Fruit fly (Drosophila melanogaster): Measurements from ENCODE around the gene Pfdn1.

Pfdn1 gene

dm6 chr2L:6045484-6045883 is 23.4 kb upstream of the Pfdn1 start:
- no peak for TF ChIP-seq psq (optimal IDR thresholded peaks at IDR 0.05)

dm6 chr2L:6045972-6046718 is 22.7 kb upstream of the Pfdn1 start, which contains the start of gene Pfas:
TSS of gene Pfas (minus strand) at chr2L:6046050.
- no peak for TF ChIP-seq EcR (GFP tag; optimal IDR thresholded peaks at IDR 0.05)

dm6 chr2L:6046865-6047264 is 22.0 kb upstream of the Pfdn1 start:
- TF ChIP-seq Dll (optimal IDR thresholded peaks at IDR 0.05) (no peak), psq (optimal IDR thresholded peaks at IDR 0.05) (no peak), usp (GFP tag; optimal IDR thresholded peaks at IDR 0.05) (no peak)

dm6 chr2L:6047528-6048160 is 21.2 kb upstream of the Pfdn1 start, which contains the start of gene IPIP:
TSS of gene IPIP (plus strand) at chr2L:6048002.
- TF ChIP-seq Dll (optimal IDR thresholded peaks at IDR 0.05) (no peak), EcR (GFP tag; optimal IDR thresholded peaks at IDR 0.05) (no peak)

dm6 chr2L:6048542-6048941 is 20.3 kb upstream of the Pfdn1 start, which contains the start of the genes CG34179 and slmo:
TSS of gene CG34179 (minus strand) at chr2L:6048706.
TSS of gene slmo (minus strand) at chr2L:6048706.
- TF ChIP-seq pan (optimal IDR thresholded peaks at IDR 0.05) (no peak), Dll (optimal IDR thresholded peaks at IDR 0.05) (no peak), EcR (GFP tag; optimal IDR thresholded peaks at IDR 0.05) (no peak), psq (optimal IDR thresholded peaks at IDR 0.05) (no peak), CG8478 (optimal IDR thresholded peaks at IDR 0.05) (no peak), usp (GFP tag; optimal IDR thresholded peaks at IDR 0.05) (no peak)

dm6 chr2L:6050575-6050974 is 18.3 kb upstream of the Pfdn1 start, which contains the start of gene CG9135:
TSS of gene CG9135 (plus strand) at chr2L:6050800.
- TF ChIP-seq psq (optimal IDR thresholded peaks at IDR 0.05) (no peak), EcR (GFP tag; optimal IDR thresholded peaks at IDR 0.05) (no peak), pan (optimal IDR thresholded peaks at IDR 0.05) (no peak), usp (GFP tag; optimal IDR thresholded peaks at IDR 0.05) (no peak), CG8478 (optimal IDR thresholded peaks at IDR 0.05) (no peak), Dll (optimal IDR thresholded peaks at IDR 0.05) (no peak)

- TF ChIP-seq Dll (optimal IDR thresholded peaks at IDR 0.05), result no peak
Measured at dm6 chr2L:6051212-6051621, 17.7 kb upstream of the Pfdn1 start.

- TF ChIP-seq pan (optimal IDR thresholded peaks at IDR 0.05), result no peak
- no peak for TF ChIP-seq psq (optimal IDR thresholded peaks at IDR 0.05)
- no peak for TF ChIP-seq EcR (GFP tag; optimal IDR thresholded peaks at IDR 0.05)
- no peak for TF ChIP-seq Dll (optimal IDR thresholded peaks at IDR 0.05)
- TF ChIP-seq CG8478 (optimal IDR thresholded peaks at IDR 0.05), result no peak
- no peak for TF ChIP-seq usp (GFP tag; optimal IDR thresholded peaks at IDR 0.05)
Measured at dm6 chr2L:6053874-6054469, 14.9 kb upstream of the Pfdn1 start, which contains the start of gene CG13995. TSS of gene CG13995 (plus strand) at chr2L:6054302.

- TF ChIP-seq CG8478 (optimal IDR thresholded peaks at IDR 0.05), result no peak
- no peak for TF ChIP-seq EcR (GFP tag; optimal IDR thresholded peaks at IDR 0.05)
- TF ChIP-seq Dll (optimal IDR thresholded peaks at IDR 0.05), result no peak
- TF ChIP-seq psq (optimal IDR thresholded peaks at IDR 0.05), result no peak
- no peak for TF ChIP-seq pan (optimal IDR thresholded peaks at IDR 0.05)
- no peak for TF ChIP-seq usp (GFP tag; optimal IDR thresholded peaks at IDR 0.05)
Measured at dm6 chr2L:6060210-6060609, 8.7 kb upstream of the Pfdn1 start, which contains the start of gene CG34180. TSS of gene CG34180 (plus strand) at chr2L:6060510.

dm6 chr2L:6062382-6063082 is 6.3 kb upstream of the Pfdn1 start, which contains the start of the genes ND-51 and CG13994:
TSS of gene ND-51 (minus strand) at chr2L:6062757.
TSS of gene CG13994 (plus strand) at chr2L:6062989.
- no peak for TF ChIP-seq EcR (GFP tag; optimal IDR thresholded peaks at IDR 0.05)

- TF ChIP-seq Dll (optimal IDR thresholded peaks at IDR 0.05) (no peak), pan (optimal IDR thresholded peaks at IDR 0.05) (peak; percentile 97)
Measured at dm6 chr2L:6065823-6066222, 3.1 kb upstream of the Pfdn1 start, which contains the start of the genes Fbw5 and CG9147. TSS of gene Fbw5 (minus strand) at chr2L:6065953. TSS of gene CG9147 (plus strand) at chr2L:6065997.

- no peak for TF ChIP-seq psq (optimal IDR thresholded peaks at IDR 0.05)
- TF ChIP-seq Dll (optimal IDR thresholded peaks at IDR 0.05), result no peak
- TF ChIP-seq EcR (GFP tag; optimal IDR thresholded peaks at IDR 0.05), result no peak
- no peak for TF ChIP-seq pan (optimal IDR thresholded peaks at IDR 0.05)
- no peak for TF ChIP-seq usp (GFP tag; optimal IDR thresholded peaks at IDR 0.05)
- no peak for TF ChIP-seq CG8478 (optimal IDR thresholded peaks at IDR 0.05)
Measured at dm6 chr2L:6070656-6071231, 1.9 kb downstream of the Pfdn1 start, which contains the start of the genes CG9154 and Kr-h2. TSS of gene CG9154 (minus strand) at chr2L:6070686. TSS of gene Kr-h2 (plus strand) at chr2L:6070990.
